Fruit fly (Drosophila melanogaster) whole organism, wandering third instar larva: ENCODE results near the gene Eig71Ed.
A peak's percentile ranks its signal among the peaks of the same experiment; 100 is the strongest.

Experiments
- CG9705 ChIP-seq: fragments of 200-800 bp; sonication (Bioruptor generic); optimal IDR thresholded peaks from 2 replicates; lab custom pipeline; 2018; ENCODE audit warnings: missing biosample characterization, mild to moderate bottlenecking, missing genetic modification characterization
- CrebA ChIP-seq: fragments of 200-800 bp; sonication (Bioruptor generic); optimal IDR thresholded peaks from 2 replicates; lab custom pipeline; 2016; ENCODE audit warnings: missing biosample characterization, mild to moderate bottlenecking, missing genetic modification characterization, borderline replicate concordance
- Dfd ChIP-seq: fragments of >200 bp; optimal IDR thresholded peaks from 2 replicates; lab custom pipeline; 2017; ENCODE audit warnings: missing biosample characterization, missing genetic modification characterization
- Dif ChIP-seq: fragments of 200-275, 200-300 bp; sonication (Bioruptor generic); optimal IDR thresholded peaks from 2 replicates; lab custom pipeline; 2018; ENCODE audit warnings: missing biosample characterization, missing genetic modification characterization; ENCODE audit not compliant: partially characterized antibody
- HLH106 ChIP-seq: fragments of 200-800 bp; optimal IDR thresholded peaks from 3 replicates; lab custom pipeline; 2019; ENCODE audit warnings: missing biosample characterization, mild to moderate bottlenecking, missing genetic modification characterization, moderate library complexity
- Hnf4 ChIP-seq: fragments of 200-800 bp; sonication (Bioruptor generic); optimal IDR thresholded peaks from 2 replicates; lab custom pipeline; 2016; ENCODE audit warnings: missing biosample characterization, mild to moderate bottlenecking, missing genetic modification characterization
- Hr78 ChIP-seq: fragments of >200 bp; optimal IDR thresholded peaks from 2 replicates; lab custom pipeline; 2017; ENCODE audit warnings: missing biosample characterization, missing genetic modification characterization
- Mio ChIP-seq: sonication (Bioruptor generic); optimal IDR thresholded peaks from 2 replicates; lab custom pipeline; 2016; ENCODE audit warnings: missing biosample characterization, missing genetic modification characterization
- OdsH ChIP-seq: fragments of 200-800 bp; sonication (Bioruptor generic); optimal IDR thresholded peaks from 2 replicates; lab custom pipeline; 2016; ENCODE audit warnings: missing biosample characterization, mild to moderate bottlenecking, missing genetic modification characterization
- Rel ChIP-seq, 2 experiments: fragments of 200-800 bp; sonication (Bioruptor generic) in 1 of 2; optimal IDR thresholded peaks; 2 replicates in 1 of 2; 3 replicates in 1 of 2; lab custom pipeline; 2016 to 2019; ENCODE audit warnings: mild to moderate bottlenecking in 2 of 2, missing biosample characterization in 2 of 2, missing genetic modification characterization in 2 of 2, moderate library complexity in 1 of 2
- Sp1 ChIP-seq: fragments of 200-800 bp; sonication (Bioruptor generic); optimal IDR thresholded peaks from 3 replicates; lab custom pipeline; 2019; ENCODE audit warnings: missing biosample characterization, mild to moderate bottlenecking, missing genetic modification characterization, moderate library complexity
- Vsx2 ChIP-seq: fragments of 200-300, 225-300 bp; sonication (Bioruptor generic); optimal IDR thresholded peaks from 2 replicates; lab custom pipeline; 2018; ENCODE audit warnings: missing biosample characterization, missing genetic modification characterization; ENCODE audit not compliant: partially characterized antibody
- br ChIP-seq: fragments of 200-800 bp; sonication (Bioruptor generic); optimal IDR thresholded peaks from 2 replicates; lab custom pipeline; 2016; ENCODE audit warnings: missing biosample characterization, missing genetic modification characterization
- brk ChIP-seq: fragments of 200-800 bp; sonication (Bioruptor generic); optimal IDR thresholded peaks from 2 replicates; lab custom pipeline; 2016; ENCODE audit warnings: missing biosample characterization, mild to moderate bottlenecking, missing genetic modification characterization
- dl ChIP-seq, 2 experiments: fragments of 175-275, 200-275 bp in 1 of 2; fragments of 200-275 bp in 1 of 2; sonication (Bioruptor generic); optimal IDR thresholded peaks; lab custom pipeline; 2018; ENCODE audit warnings: mild to moderate bottlenecking in 2 of 2, missing biosample characterization in 2 of 2, missing genetic modification characterization in 2 of 2, moderate library complexity in 2 of 2; ENCODE audit not compliant: partially characterized antibody in 2 of 2, insufficient read depth in 1 of 2
- dmrt93B ChIP-seq: fragments of 200-800 bp; sonication (Bioruptor generic); optimal IDR thresholded peaks from 2 replicates; lab custom pipeline; 2018; ENCODE audit warnings: missing biosample characterization, mild to moderate bottlenecking, missing genetic modification characterization
- dsf ChIP-seq: sonication (Bioruptor generic); optimal IDR thresholded peaks from 2 replicates; lab custom pipeline; 2016; ENCODE audit warnings: missing biosample characterization, missing genetic modification characterization, borderline replicate concordance
- ey ChIP-seq: fragments of 200-800 bp; sonication (Bioruptor generic); optimal IDR thresholded peaks from 2 replicates; lab custom pipeline; 2016; ENCODE audit warnings: missing biosample characterization, missing genetic modification characterization
- foxo ChIP-seq, 2 experiments: fragments of 200-800 bp; sonication (Bioruptor generic); optimal IDR thresholded peaks; 2 replicates in 1 of 2; 3 replicates in 1 of 2; lab custom pipeline; 2016 to 2017; ENCODE audit warnings: missing biosample characterization in 2 of 2, missing genetic modification characterization in 2 of 2
- fru ChIP-seq: fragments of 200-800 bp; sonication (Bioruptor generic); optimal IDR thresholded peaks from 3 replicates; lab custom pipeline; 2016; ENCODE audit warnings: missing biosample characterization, mild to moderate bottlenecking, missing genetic modification characterization
- h ChIP-seq: fragments of 200-800 bp; sonication (Bioruptor generic); optimal IDR thresholded peaks from 3 replicates; lab custom pipeline; 2016; ENCODE audit warnings: missing biosample characterization, mild to moderate bottlenecking, missing genetic modification characterization
- jim ChIP-seq: fragments of 175-275, 200-325 bp; sonication (Bioruptor generic); optimal IDR thresholded peaks from 2 replicates; lab custom pipeline; 2016; ENCODE audit warnings: missing biosample characterization, mild to moderate bottlenecking, missing genetic modification characterization
- lola ChIP-seq: fragments of >200 bp; optimal IDR thresholded peaks from 2 replicates; lab custom pipeline; 2017; ENCODE audit warnings: missing biosample characterization, missing genetic modification characterization
- pan ChIP-seq: fragments of >200 bp; optimal IDR thresholded peaks from 2 replicates; lab custom pipeline; 2017
- psq ChIP-seq: fragments of 200-800 bp; sonication (Bioruptor generic); optimal IDR thresholded peaks from 3 replicates; lab custom pipeline; 2017; ENCODE audit warnings: missing biosample characterization, mild to moderate bottlenecking, missing genetic modification characterization, moderate library complexity
- rgr ChIP-seq: fragments of 200-800 bp; sonication (Bioruptor generic); optimal IDR thresholded peaks from 3 replicates; lab custom pipeline; 2016; ENCODE audit warnings: missing biosample characterization, mild to moderate bottlenecking, missing genetic modification characterization
- sage ChIP-seq: fragments of 200-800 bp; sonication (Bioruptor generic); optimal IDR thresholded peaks from 2 replicates; lab custom pipeline; 2016; ENCODE audit warnings: missing biosample characterization, mild to moderate bottlenecking, missing genetic modification characterization
- sv ChIP-seq: fragments of 200-800 bp; sonication (Bioruptor generic); optimal IDR thresholded peaks from 3 replicates; lab custom pipeline; 2016; ENCODE audit warnings: missing biosample characterization, missing genetic modification characterization
- tai ChIP-seq: sonication (Bioruptor generic); optimal IDR thresholded peaks from 2 replicates; lab custom pipeline; 2016; ENCODE audit warnings: missing biosample characterization, missing genetic modification characterization
- usp ChIP-seq: fragments of >200 bp; optimal IDR thresholded peaks from 2 replicates; lab custom pipeline; 2017; ENCODE audit warnings: missing biosample characterization, missing genetic modification characterization
- woc ChIP-seq: sonication (Bioruptor generic); optimal IDR thresholded peaks from 2 replicates; lab custom pipeline; 2016; ENCODE audit warnings: missing biosample characterization, mild to moderate bottlenecking, missing genetic modification characterization

Eig71Ed gene

dm6 chr3L:15670455-15670854 lies 18.1 kb downstream of the Eig71Ed start (continued):
- TF ChIP-seq Sp1 (GFP tag; lab: Kevin White, UChicago): peak; percentile 71
- no peak for TF ChIP-seq CrebA (GFP tag; lab: Kevin White, UChicago)
- TF ChIP-seq, all 38 proteins: peak for 9

dm6 chr3L:15672800-15673199 lies 20.5 kb downstream of the Eig71Ed start:
- TF ChIP-seq brk (GFP tag; lab: Kevin White, UChicago) (no peak), Hnf4 (GFP tag; lab: Kevin White, UChicago) (no peak), Rel (GFP tag; optimal IDR thresholded peaks at IDR 0.05; lab: Kevin White, UChicago) (no peak), Rel (tag; optimal IDR thresholded peaks at IDR 0.05; lab: Kevin White, UChicago) (no peak), Dfd (no peak), OdsH (no peak), Sp1 (GFP tag; lab: Kevin White, UChicago) (no peak), Dif (GFP tag; lab: Kevin White, UChicago) (no peak), usp (GFP tag; lab: Kevin White, UChicago) (no peak), dsf (no peak), tai (GFP tag; lab: Kevin White, UChicago) (no peak), foxo (GFP tag; optimal IDR thresholded peaks at IDR 0.05; lab: Kevin White, UChicago) (no peak), sage (GFP tag; lab: Kevin White, UChicago) (no peak), psq (GFP tag; lab: Kevin White, UChicago) (no peak)

- no peak for TF ChIP-seq fru
- TF ChIP-seq usp (GFP tag; lab: Kevin White, UChicago): no peak
- TF ChIP-seq woc (GFP tag; lab: Kevin White, UChicago): no peak
- peak; percentile 9 for TF ChIP-seq sv (GFP tag; lab: Kevin White, UChicago)
Observed at dm6 chr3L:15675111-15675510, 22.8 kb downstream of the Eig71Ed start.

dm6 chr3L:15677662-15678061 lies 25.3 kb downstream of the Eig71Ed start:
- TF ChIP-seq CrebA (GFP tag; lab: Kevin White, UChicago): no peak
- TF ChIP-seq ey: no peak
- no peak for TF ChIP-seq woc (GFP tag; lab: Kevin White, UChicago)
- no peak for TF ChIP-seq lola
- no peak for TF ChIP-seq Hr78 (GFP tag; lab: Kevin White, UChicago)
- no peak for TF ChIP-seq Dif (GFP tag; lab: Kevin White, UChicago)
- no peak for TF ChIP-seq tai (GFP tag; lab: Kevin White, UChicago)
- no peak for TF ChIP-seq dmrt93B (GFP tag; lab: Kevin White, UChicago)
- no peak for TF ChIP-seq h (GFP tag; lab: Kevin White, UChicago)
- no peak for TF ChIP-seq br
- no peak for TF ChIP-seq jim (GFP tag; lab: Kevin White, UChicago)
- no peak for TF ChIP-seq CG9705 (GFP tag; lab: Kevin White, UChicago)
- TF ChIP-seq dl (GFP tag; optimal IDR thresholded peaks at IDR 0.05; lab: Kevin White, UChicago; ENCODE audit: insufficient read depth in 1 of 2, partially characterized antibody in 2 of 2): no peak
- no peak for TF ChIP-seq Vsx2 (GFP tag; lab: Kevin White, UChicago)
- no peak for TF ChIP-seq pan (lab: Kevin White, UChicago)
- TF ChIP-seq sage (GFP tag; lab: Kevin White, UChicago): no peak
- no peak for TF ChIP-seq foxo (GFP tag; optimal IDR thresholded peaks at IDR 0.05; lab: Kevin White, UChicago)

- no peak for TF ChIP-seq Dfd
- TF ChIP-seq rgr (GFP tag; lab: Kevin White, UChicago): no peak
- TF ChIP-seq lola: no peak
- no peak for TF ChIP-seq HLH106 (tag; lab: Kevin White, UChicago)
- TF ChIP-seq dmrt93B (GFP tag; lab: Kevin White, UChicago): no peak
- TF ChIP-seq Mio (GFP tag; lab: Kevin White, UChicago): no peak
- no peak for TF ChIP-seq Sp1 (GFP tag; lab: Kevin White, UChicago)
- TF ChIP-seq usp (GFP tag; lab: Kevin White, UChicago): no peak
- TF ChIP-seq br: no peak
- TF ChIP-seq CG9705 (GFP tag; lab: Kevin White, UChicago): no peak
Observed at dm6 chr3L:15678284-15678683, 25.9 kb downstream of the Eig71Ed start.
